Fruit fly (Drosophila melanogaster): Measurements from ENCODE around the gene nis.

Gene nis

DNA sequence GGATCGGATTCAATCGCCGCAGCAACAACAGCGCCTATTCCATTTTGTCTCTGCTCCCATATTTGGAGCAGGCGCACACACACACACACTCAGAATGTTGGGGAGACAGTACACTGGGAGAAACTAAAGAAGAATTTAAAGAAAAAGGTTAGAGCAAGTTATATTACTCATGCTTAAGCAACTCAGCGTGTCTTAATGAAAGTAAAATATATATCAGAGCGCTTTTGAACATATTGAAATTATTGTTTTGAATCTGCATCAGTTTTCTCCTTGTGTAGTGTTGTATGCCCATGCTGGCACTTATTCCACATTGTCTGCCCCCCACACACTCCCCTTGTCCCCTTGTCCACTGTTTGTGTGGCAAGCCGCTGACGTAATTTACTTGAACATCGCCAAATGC is 3.2 kb upstream of the nis start (continued):
- TF ChIP-seq CG5953 (GFP tag; IDR thresholded peaks at IDR 0.05), result peak; percentile 51; the same call in 1 of the 2 replicates
- TF ChIP-seq lab (GFP tag; optimal IDR thresholded peaks at IDR 0.05), result peak; percentile 91
- peak; percentile 71 for TF ChIP-seq klu (GFP tag; IDR thresholded peaks at IDR 0.05)
- TF ChIP-seq fd64A (GFP tag; optimal IDR thresholded peaks at IDR 0.05), result peak; percentile 46
- TF ChIP-seq CG2712 (tag; optimal IDR thresholded peaks at IDR 0.05), result no peak
- TF ChIP-seq cg (GFP tag; optimal IDR thresholded peaks at IDR 0.05), result no peak
- TF ChIP-seq pnt (GFP tag; optimal IDR thresholded peaks at IDR 0.05), result peak; percentile 83
- peak; percentile 98 for TF ChIP-seq Med (GFP tag)
- TF ChIP-seq kni (GFP tag; optimal IDR thresholded peaks at IDR 0.05), result no peak
- TF ChIP-seq Spps (tag; optimal IDR thresholded peaks at IDR 0.05), result peak; percentile 26
- peak; percentile 56 for TF ChIP-seq tx (GFP tag; optimal IDR thresholded peaks at IDR 0.05)
- peak; percentile 63 for TF ChIP-seq Taf1 (GFP tag; IDR thresholded peaks at IDR 0.05)
- peak; percentile 72 for TF ChIP-seq CoRest (tag; optimal IDR thresholded peaks at IDR 0.05)
- TF ChIP-seq CG14860 (GFP tag; IDR thresholded peaks at IDR 0.05; ENCODE audit: partially characterized antibody), result no peak
- TF ChIP-seq rib (GFP tag; IDR thresholded peaks at IDR 0.05), result peak; percentile 66; the same call in 1 of the 2 replicates
- peak; percentile 64 for TF ChIP-seq pum (GFP tag; optimal IDR thresholded peaks at IDR 0.05)
- peak; percentile 72 for TF ChIP-seq tio (GFP tag; optimal IDR thresholded peaks at IDR 0.05)
- no peak for TF ChIP-seq ash1 (GFP tag; optimal IDR thresholded peaks at IDR 0.05)
- no peak for TF ChIP-seq HmgZ (tag; optimal IDR thresholded peaks at IDR 0.05)
- no peak for TF ChIP-seq CG7271 (tag; optimal IDR thresholded peaks at IDR 0.05)
- TF ChIP-seq CG4424 (GFP tag; optimal IDR thresholded peaks at IDR 0.05), result peak; percentile 81
- TF ChIP-seq disco-r (GFP tag; optimal IDR thresholded peaks at IDR 0.05), result peak; percentile 12
- TF ChIP-seq Aef1 (GFP tag; IDR thresholded peaks at IDR 0.05), result peak; percentile 77
- peak; percentile 20 for TF ChIP-seq CG13123 (GFP tag; optimal IDR thresholded peaks at IDR 0.05)
- peak; percentile 52; the same call in 1 of the 2 replicates for TF ChIP-seq CG32772 (GFP tag; IDR thresholded peaks at IDR 0.05)
- TF ChIP-seq CG7928 (GFP tag; optimal IDR thresholded peaks at IDR 0.05), result no peak
- no peak for TF ChIP-seq knrl (GFP tag; IDR thresholded peaks at IDR 0.05; ENCODE audit: partially characterized antibody)
- TF ChIP-seq CG2199 (GFP tag; IDR thresholded peaks at IDR 0.05), result 0 out of 3 replicates have a peak, but pooled peaks have one; percentile 60
- peak; percentile 45 for TF ChIP-seq kay (GFP tag; optimal IDR thresholded peaks at IDR 0.05)
- TF ChIP-seq pros (GFP tag; optimal IDR thresholded peaks at IDR 0.05), result no peak
- TF ChIP-seq Ssrp (tag; optimal IDR thresholded peaks at IDR 0.05), result peak; percentile 68
- peak; percentile 69 to 83 for TF ChIP-seq chif (GFP tag; optimal IDR thresholded peaks at IDR 0.05)
- TF ChIP-seq CG3163 (GFP tag; optimal IDR thresholded peaks at IDR 0.05), result no peak
- TF ChIP-seq Gug (GFP tag; IDR thresholded peaks at IDR 0.05), result peak; percentile 45; the same call in 1 of the 4 replicates
- peak; percentile 62 for TF ChIP-seq Sox100B (GFP tag; optimal IDR thresholded peaks at IDR 0.05)
- peak; percentile 46 for TF ChIP-seq CG8359 (GFP tag; optimal IDR thresholded peaks at IDR 0.05; ENCODE audit: borderline replicate concordance)
- TF ChIP-seq gsb-n (tag; optimal IDR thresholded peaks at IDR 0.05), result peak; percentile 41
- TF ChIP-seq zfh1 (GFP tag; IDR thresholded peaks at IDR 0.05), result peak; percentile 83
- TF ChIP-seq CG6765 (GFP tag; optimal IDR thresholded peaks at IDR 0.05), result peak; percentile 37
- no peak for TF ChIP-seq CG13287 (GFP tag; IDR thresholded peaks at IDR 0.05; ENCODE audit: partially characterized antibody)
- TF ChIP-seq Poxn (GFP tag; IDR thresholded peaks at IDR 0.05), result no peak; the same call in 1 of the 2 replicates
- TF ChIP-seq p53 (GFP tag; optimal IDR thresholded peaks at IDR 0.05), result no peak
- no peak for TF ChIP-seq dan (GFP tag; IDR thresholded peaks at IDR 0.05)
- peak; percentile 43 for TF ChIP-seq CG31365 (tag; optimal IDR thresholded peaks at IDR 0.05)
- TF ChIP-seq ssp (GFP tag; IDR thresholded peaks at IDR 0.05), result peak; percentile 75
- no peak for TF ChIP-seq pan (optimal IDR thresholded peaks at IDR 0.05)
- peak in 1 of 2 experiments; percentile 82 for TF ChIP-seq pan (GFP tag; optimal IDR thresholded peaks at IDR 0.05 in 1 of 2, IDR thresholded peaks at IDR 0.05 in 1 of 2)
- TF ChIP-seq tup (GFP tag; optimal IDR thresholded peaks at IDR 0.05), result peak; percentile 48
- TF ChIP-seq HLHmδ (GFP tag; optimal IDR thresholded peaks at IDR 0.05), result no peak
- peak; percentile 73; the same call in 2 of the 3 replicates for TF ChIP-seq CG11560 (tag; IDR thresholded peaks at IDR 0.05)
- TF ChIP-seq dmrt11E (tag; optimal IDR thresholded peaks at IDR 0.05), result no peak
